Worm (Caenorhabditis elegans) whole organism, L1 larva: ENCODE measurements around the gene nlp-35.

Experiments
- hpl-2 ChIP-seq: fragments of 150-350 bp; optimal IDR thresholded peaks from 2 replicates; lab custom pipeline; 2014; ENCODE audit warnings: missing biosample characterization, missing genetic modification reagents, missing genetic modification characterization
- nhr-28 ChIP-seq: fragments of 150-350 bp; optimal IDR thresholded peaks from 2 replicates; lab custom pipeline; 2014; ENCODE audit warnings: missing biosample characterization, missing genetic modification characterization
- pqm-1 ChIP-seq: sonication (generic microtip); optimal IDR thresholded peaks from 3 replicates; lab custom pipeline; 2017; ENCODE audit warnings: missing biosample characterization, missing genetic modification characterization

- TF ChIP-seq pqm-1, result no peak
- TF ChIP-seq hpl-2, result no peak
- TF ChIP-seq nhr-28 (tag; lab: Kevin White, UChicago), result no peak
These were observed 15.6 kb upstream of the nlp-35 start for ce11 chrIV:9534342-9534741.
